Fruit fly (Drosophila melanogaster) Kc167 (cell line): ENCODE results near the gene Akh.

Experiments
- Myc ChIP-seq: fragments of >200 bp; optimal IDR thresholded peaks from 2 replicates; lab custom pipeline; 2017; ENCODE audit warnings: missing external identifiers
- Sin3A ChIP-seq: fragments of >200 bp; optimal IDR thresholded peaks from 2 replicates; lab custom pipeline; 2018; ENCODE audit warnings: missing external identifiers
- psq ChIP-seq: fragments of >200 bp; optimal IDR thresholded peaks from 2 replicates; lab custom pipeline; 2017; ENCODE audit warnings: missing external identifiers
- ttk ChIP-seq: sonication (Bioruptor generic); optimal IDR thresholded peaks from 2 replicates; lab custom pipeline; 2017; ENCODE audit warnings: missing external identifiers

- TF ChIP-seq Myc (lab: Kevin White, UChicago) (no peak), psq (no peak), ttk (lab: Kevin White, UChicago) (no peak), Sin3A (lab: Kevin White, UChicago) (no peak)
These were observed at the start of gene Akh for dm6 chr3L:4141167-4141566.
